Worm (Caenorhabditis elegans) whole organism, late embryonic: ENCODE measurements around the gene F19B10.2.

ENCODE experiments used
- ama-1 ChIP-seq: fragments of 150-350 bp; optimal IDR thresholded peaks from 2 replicates; lab custom pipeline; 2014
- fkh-6 ChIP-seq: sonication (generic microtip); optimal IDR thresholded peaks from 2 replicates; lab custom pipeline; 2016; ENCODE audit warnings: missing genetic modification characterization, missing compliant biosample characterization
- hlh-8 ChIP-seq: sonication (generic microtip); optimal IDR thresholded peaks from 2 replicates; lab custom pipeline; 2016; ENCODE audit warnings: missing genotype, missing genetic modification characterization, missing compliant biosample characterization
- nhr-11 ChIP-seq: fragments of 150-350 bp; optimal IDR thresholded peaks from 2 replicates; lab custom pipeline; 2014; ENCODE audit warnings: missing biosample characterization, missing genetic modification characterization
- npax-4 ChIP-seq: sonication (generic microtip); optimal IDR thresholded peaks from 2 replicates; lab custom pipeline; 2016; ENCODE audit warnings: missing genetic modification characterization, missing compliant biosample characterization
- tbx-7 ChIP-seq: sonication (generic microtip); optimal IDR thresholded peaks from 2 replicates; lab custom pipeline; 2016; ENCODE audit warnings: missing genotype, missing genetic modification characterization, missing compliant biosample characterization

ce11 chrII:3680366-3680765 lies 5.1 kb downstream of the F19B10.2 start:
- TF ChIP-seq tbx-7 (tag; lab: Kevin White, UChicago) (no peak), fkh-6 (tag; lab: Kevin White, UChicago) (no peak), ama-1 (no peak), npax-4 (tag; lab: Kevin White, UChicago) (no peak), nhr-11 (no peak), hlh-8 (tag; lab: Kevin White, UChicago) (no peak)
